Fruit fly (Drosophila melanogaster) whole organism, embryonic: ENCODE results near the gene CG34135.

Source experiments
- Aef1 ChIP-seq: fragments of 200-800 bp; sonication (Bioruptor generic); IDR thresholded peaks from 3 replicates; pipeline ENCODE4 v1.3.6; 2022; ENCODE audit warnings: missing biosample characterization, missing genetic modification characterization
- Bgb ChIP-seq: fragments of 200-800 bp; sonication (Bioruptor generic); IDR thresholded peaks from 2 replicates; pipeline ENCODE4 v1.3.6; 2022; ENCODE audit warnings: missing biosample characterization, missing genetic modification characterization; ENCODE audit not compliant: partially characterized antibody
- CG10979 ChIP-seq: fragments of 200-800 bp; sonication (Bioruptor generic); optimal IDR thresholded peaks from 2 replicates; lab custom pipeline; 2018; ENCODE audit warnings: missing biosample characterization, mild to moderate bottlenecking, missing genetic modification characterization, moderate library complexity
- CG11560 ChIP-seq: fragments of 200-800 bp; sonication (Bioruptor generic); IDR thresholded peaks from 3 replicates; pipeline ENCODE4 v1.3.6; 2022; ENCODE audit warnings: missing biosample characterization, missing genetic modification characterization
- CG12769 ChIP-seq: fragments of 200-800 bp; sonication (Bioruptor generic); optimal IDR thresholded peaks from 2 replicates; lab custom pipeline; 2019; ENCODE audit warnings: missing biosample characterization, mild to moderate bottlenecking, missing genetic modification characterization, moderate library complexity
- CG17186 ChIP-seq: fragments of 200-800 bp; sonication (Bioruptor generic); optimal IDR thresholded peaks from 3 replicates; lab custom pipeline; 2017; ENCODE audit warnings: missing biosample characterization, missing genetic modification reagents, missing genetic modification characterization
- CG17802 ChIP-seq: fragments of 200-800 bp; sonication (Bioruptor generic); optimal IDR thresholded peaks from 2 replicates; lab custom pipeline; 2018; ENCODE audit warnings: missing biosample characterization, mild to moderate bottlenecking, missing genetic modification characterization, moderate library complexity
- CG17829 ChIP-seq: fragments of 200-800 bp; optimal IDR thresholded peaks from 2 replicates; lab custom pipeline; 2019; ENCODE audit warnings: missing biosample characterization, mild to moderate bottlenecking, missing genetic modification characterization, moderate library complexity
- CG2120 ChIP-seq: fragments of 200-800 bp; sonication (Bioruptor generic); optimal IDR thresholded peaks from 3 replicates; lab custom pipeline; 2016; ENCODE audit warnings: missing biosample characterization, missing genetic modification characterization
- CG30020 ChIP-seq: fragments of 200-800 bp; optimal IDR thresholded peaks from 2 replicates; lab custom pipeline; 2019; ENCODE audit warnings: missing biosample characterization, mild to moderate bottlenecking, missing genetic modification characterization, moderate library complexity
- CG32532 ChIP-seq: fragments of 200-800 bp; sonication (Bioruptor generic); IDR thresholded peaks from 2 replicates; pipeline ENCODE4 v1.3.6; 2022; ENCODE audit warnings: missing biosample characterization, missing genetic modification characterization
- CG42726 ChIP-seq: fragments of 200-800 bp; sonication (Bioruptor generic); IDR thresholded peaks from 2 replicates; pipeline ENCODE4 v1.3.6; 2022; ENCODE audit warnings: missing biosample characterization, missing genetic modification characterization; ENCODE audit not compliant: partially characterized antibody
- CG4360 ChIP-seq: fragments of 200-800 bp; sonication (Bioruptor generic); IDR thresholded peaks from 2 replicates; pipeline ENCODE4 v1.3.6; 2022; ENCODE audit warnings: missing biosample characterization, missing genetic modification characterization
- CG7556 ChIP-seq: fragments of 200-800 bp; sonication (Bioruptor generic); optimal IDR thresholded peaks from 2 replicates; lab custom pipeline; 2017; ENCODE audit warnings: missing biosample characterization, mild to moderate bottlenecking, missing genetic modification characterization
- CG7963 ChIP-seq: fragments of 200-800 bp; sonication (Bioruptor generic); IDR thresholded peaks from 3 replicates; pipeline ENCODE4 v1.3.6; 2022; ENCODE audit warnings: missing biosample characterization, missing genetic modification characterization; ENCODE audit not compliant: partially characterized antibody
- Elba2 ChIP-seq: fragments of 200-800 bp; sonication (Bioruptor generic); optimal IDR thresholded peaks from 3 replicates; lab custom pipeline; 2016; ENCODE audit warnings: missing biosample characterization, missing genetic modification characterization
- Myb ChIP-seq: fragments of 200-800 bp; sonication (Bioruptor generic); optimal IDR thresholded peaks from 2 replicates; lab custom pipeline; 2016; ENCODE audit warnings: missing biosample characterization, missing genetic modification characterization
- Nf-YB ChIP-seq: fragments of 200-800 bp; sonication (Bioruptor generic); optimal IDR thresholded peaks from 3 replicates; lab custom pipeline; 2019; ENCODE audit warnings: missing biosample characterization, mild to moderate bottlenecking, missing genetic modification characterization, moderate library complexity
- PHDP ChIP-seq: fragments of 200-800 bp; sonication (Bioruptor generic); optimal IDR thresholded peaks from 3 replicates; lab custom pipeline; 2018; ENCODE audit warnings: missing biosample characterization, mild to moderate bottlenecking, missing genetic modification characterization, moderate library complexity
- Ptx1 ChIP-seq: fragments of 200-800 bp; sonication (Bioruptor generic); IDR thresholded peaks from 2 replicates; pipeline ENCODE4 v1.3.6; 2022; ENCODE audit warnings: missing biosample characterization, missing genetic modification characterization
- Sry-β ChIP-seq: fragments of 200-800 bp; sonication (Bioruptor generic); optimal IDR thresholded peaks from 2 replicates; lab custom pipeline; 2018; ENCODE audit warnings: missing biosample characterization, mild to moderate bottlenecking, missing genetic modification characterization, moderate library complexity
- Sry-δ ChIP-seq: fragments of 200-800 bp; sonication (Bioruptor generic); optimal IDR thresholded peaks from 2 replicates; lab custom pipeline; 2016; ENCODE audit warnings: missing biosample characterization, missing genetic modification characterization
- YL-1 ChIP-seq: fragments of 200-800 bp; sonication (Bioruptor generic); optimal IDR thresholded peaks from 3 replicates; lab custom pipeline; 2017; ENCODE audit warnings: missing biosample characterization, mild to moderate bottlenecking, missing genetic modification characterization
- amos ChIP-seq: fragments of 200-800 bp; sonication (Bioruptor generic); IDR thresholded peaks from 2 replicates; pipeline ENCODE4 v1.3.6; 2022; ENCODE audit warnings: missing biosample characterization, missing genetic modification characterization; ENCODE audit not compliant: partially characterized antibody
- bcd ChIP-seq: fragments of 200-800 bp; sonication (Bioruptor generic); optimal IDR thresholded peaks from 2 replicates; lab custom pipeline; 2017; ENCODE audit warnings: missing biosample characterization, mild to moderate bottlenecking, missing genetic modification characterization
- bigmax ChIP-seq: fragments of 200-800 bp; sonication (Bioruptor generic); optimal IDR thresholded peaks from 2 replicates; lab custom pipeline; 2018; ENCODE audit warnings: missing biosample characterization, mild to moderate bottlenecking, missing genetic modification characterization
- bsh ChIP-seq, 2 experiments: fragments of 200-800 bp; sonication (Bioruptor generic); optimal IDR thresholded peaks; 2 replicates each; lab custom pipeline; 2017 to 2018; ENCODE audit warnings: mild to moderate bottlenecking in 2 of 2, missing biosample characterization in 2 of 2, missing genetic modification characterization in 2 of 2, moderate library complexity in 1 of 2
- btn ChIP-seq: fragments of 200-800 bp; sonication (Bioruptor generic); optimal IDR thresholded peaks from 2 replicates; lab custom pipeline; 2016; ENCODE audit warnings: missing biosample characterization, missing genetic modification characterization
- cato ChIP-seq: fragments of 200-800 bp; sonication (Bioruptor generic); optimal IDR thresholded peaks from 2 replicates; lab custom pipeline; 2016; ENCODE audit warnings: missing biosample characterization, missing genetic modification characterization, borderline replicate concordance
- chinmo ChIP-seq: fragments of 200-800 bp; sonication (Bioruptor generic); IDR thresholded peaks from 4 replicates; pipeline ENCODE4 v1.3.6; 2022; ENCODE audit warnings: missing biosample characterization, missing genetic modification characterization; ENCODE audit not compliant: partially characterized antibody
- chm ChIP-seq: fragments of 200-800 bp; sonication (Bioruptor generic); IDR thresholded peaks from 2 replicates; pipeline ENCODE4 v1.3.6; 2022; ENCODE audit warnings: missing biosample characterization, missing genetic modification characterization
- crc ChIP-seq: fragments of 200-800 bp; sonication (Bioruptor generic); optimal IDR thresholded peaks from 2 replicates; lab custom pipeline; 2016; ENCODE audit warnings: missing biosample characterization, missing genetic modification characterization
- crol ChIP-seq: fragments of 200-800 bp; sonication (Bioruptor generic); IDR thresholded peaks from 2 replicates; pipeline ENCODE4 v1.3.6; 2022; ENCODE audit warnings: missing biosample characterization, missing genetic modification characterization
- dan ChIP-seq: fragments of 200-800 bp; sonication (Bioruptor generic); IDR thresholded peaks from 2 replicates; pipeline ENCODE4 v1.3.6; 2022; ENCODE audit warnings: missing biosample characterization, missing genetic modification characterization
- danr ChIP-seq: fragments of 200-800 bp; sonication (Bioruptor generic); IDR thresholded peaks from 2 replicates; pipeline ENCODE4 v1.3.6; 2022; ENCODE audit warnings: missing biosample characterization, missing genetic modification characterization
- dmrt11E ChIP-seq: fragments of 200-800 bp; sonication (Bioruptor generic); optimal IDR thresholded peaks from 3 replicates; lab custom pipeline; 2018; ENCODE audit warnings: missing biosample characterization, mild to moderate bottlenecking, missing genetic modification characterization, moderate library complexity
- gfzf ChIP-seq: fragments of 200-800 bp; sonication (Bioruptor generic); optimal IDR thresholded peaks from 2 replicates; lab custom pipeline; 2016; ENCODE audit warnings: missing biosample characterization, mild to moderate bottlenecking, missing genetic modification characterization, moderate library complexity
- grau ChIP-seq: fragments of 200-800 bp; optimal IDR thresholded peaks from 3 replicates; lab custom pipeline; 2019; ENCODE audit warnings: missing biosample characterization, mild to moderate bottlenecking, missing genetic modification characterization, moderate library complexity
- grn ChIP-seq: fragments of 200-800 bp; sonication (Bioruptor generic); optimal IDR thresholded peaks from 3 replicates; lab custom pipeline; 2017; ENCODE audit warnings: missing biosample characterization, missing genetic modification characterization
- hb ChIP-seq: fragments of 200-800 bp; sonication (Bioruptor generic); IDR thresholded peaks from 3 replicates; pipeline ENCODE4 v1.3.6; 2022; ENCODE audit warnings: missing biosample characterization, missing genetic modification characterization; ENCODE audit not compliant: partially characterized antibody
- hth ChIP-seq: fragments of >200 bp; optimal IDR thresholded peaks from 2 replicates; lab custom pipeline; 2017; ENCODE audit warnings: inconsistent platforms
- inv ChIP-seq: fragments of 200-800 bp; sonication (Bioruptor generic); IDR thresholded peaks from 2 replicates; pipeline ENCODE4 v1.3.6; 2022; ENCODE audit warnings: missing biosample characterization, missing genetic modification characterization; ENCODE audit not compliant: partially characterized antibody
- jing ChIP-seq: fragments of 200-800 bp; sonication (Bioruptor generic); optimal IDR thresholded peaks from 2 replicates; lab custom pipeline; 2018; ENCODE audit warnings: missing biosample characterization, mild to moderate bottlenecking, missing genetic modification characterization
- kah ChIP-seq: fragments of 200-800 bp; sonication (Bioruptor generic); optimal IDR thresholded peaks from 2 replicates; lab custom pipeline; 2018; ENCODE audit warnings: missing biosample characterization, mild to moderate bottlenecking, missing genetic modification characterization
- ken ChIP-seq: fragments of 200-800 bp; sonication (Bioruptor generic); IDR thresholded peaks from 3 replicates; pipeline ENCODE4 v1.3.6; 2022; ENCODE audit warnings: missing biosample characterization, missing genetic modification characterization
- nerfin-1 ChIP-seq: fragments of 200-800 bp; sonication (Bioruptor generic); optimal IDR thresholded peaks from 3 replicates; lab custom pipeline; 2019; ENCODE audit warnings: missing biosample characterization, mild to moderate bottlenecking, missing genetic modification characterization, moderate library complexity
- phol ChIP-seq: fragments of 200-800 bp; sonication (Bioruptor generic); optimal IDR thresholded peaks from 3 replicates; lab custom pipeline; 2018; ENCODE audit warnings: missing biosample characterization, mild to moderate bottlenecking, missing genetic modification characterization, moderate library complexity
- scrt ChIP-seq: fragments of 200-800 bp; sonication (Bioruptor generic); optimal IDR thresholded peaks from 2 replicates; lab custom pipeline; 2018; ENCODE audit warnings: missing biosample characterization, mild to moderate bottlenecking, missing genetic modification characterization, moderate library complexity
- trem ChIP-seq: fragments of 200-800 bp; optimal IDR thresholded peaks from 3 replicates; lab custom pipeline; 2019; ENCODE audit warnings: missing biosample characterization, mild to moderate bottlenecking, missing genetic modification characterization, moderate library complexity

Gene CG34135

DNA sequence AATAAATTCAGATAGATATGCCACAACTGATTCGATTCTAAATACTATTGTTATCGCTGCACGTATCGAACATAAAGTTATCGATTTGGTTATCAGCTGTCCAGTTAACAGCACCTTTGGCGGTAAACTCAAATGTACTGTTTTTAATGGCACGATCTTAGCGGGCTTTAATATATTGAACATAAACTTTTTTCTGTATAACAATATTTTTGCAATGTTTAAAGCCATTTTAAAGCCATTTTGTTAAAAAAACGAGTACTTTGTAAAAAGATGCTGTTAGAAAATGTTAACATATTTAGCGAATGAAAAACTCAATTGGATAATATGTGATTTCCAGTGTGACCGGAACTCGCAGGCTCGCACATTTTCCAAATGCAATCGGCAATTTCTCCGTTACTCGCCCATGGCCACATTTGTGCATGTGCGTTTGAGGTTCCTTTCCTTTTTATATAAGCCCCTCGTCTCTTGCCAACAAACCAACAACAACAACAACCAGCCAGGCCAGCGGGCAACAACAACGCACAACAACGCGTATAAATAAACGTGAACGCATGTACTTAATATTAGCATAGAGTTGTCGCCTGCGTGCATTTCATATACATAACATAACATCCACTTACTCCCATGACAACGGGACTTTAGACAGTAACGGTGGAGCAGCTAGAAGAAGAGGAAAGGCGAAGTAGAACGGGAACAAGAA is 52.0 kb downstream of the CG34135 start, which contains the start of gene TMEM216 (continued):
- TF ChIP-seq dan (GFP tag; lab: Robert Waterston, UW) (no peak), Aef1 (GFP tag; lab: Robert Waterston, UW) (no peak), phol (tag; lab: Kevin White, UChicago) (peak; percentile 12), Ptx1 (no peak), Myb (GFP tag; lab: Kevin White, UChicago) (peak; percentile 56), bsh (GFP tag; optimal IDR thresholded peaks at IDR 0.05; lab: Kevin White, UChicago) (peak in 1 of 2 experiments; percentile 15), cato (GFP tag; lab: Kevin White, UChicago) (no peak), CG11560 (tag; lab: Robert Waterston, UW) (peak; percentile 85; the same call in 2 of the 3 replicates), CG42726 (GFP tag; lab: Robert Waterston, UW) (peak; percentile 8; the same call in 1 of the 2 replicates), Sry-δ (GFP tag; lab: Kevin White, UChicago) (peak; percentile 61), CG17186 (GFP tag; lab: Kevin White, UChicago) (peak; percentile 29), CG4360 (peak; percentile 97), bigmax (GFP tag; lab: Kevin White, UChicago) (peak; percentile 13), trem (tag; lab: Kevin White, UChicago) (peak; percentile 65), crc (GFP tag; lab: Kevin White, UChicago) (no peak), CG17802 (tag; lab: Kevin White, UChicago) (no peak), CG12769 (tag; lab: Kevin White, UChicago) (peak; percentile 33), amos (peak; percentile 41; the same call in 1 of the 2 replicates), crol (GFP tag; lab: Robert Waterston, UW) (peak; percentile 82), PHDP (tag; lab: Kevin White, UChicago) (no peak), CG10979 (no peak), danr (GFP tag; lab: Robert Waterston, UW) (no peak), CG17829 (tag; lab: Kevin White, UChicago) (peak; percentile 24), CG7556 (GFP tag; lab: Kevin White, UChicago) (no peak), dmrt11E (peak; percentile 15), Sry-β (peak; percentile 44), btn (GFP tag; lab: Kevin White, UChicago) (no peak), YL-1 (GFP tag; lab: Kevin White, UChicago) (peak; percentile 90), CG7963 (0 out of 3 replicates have a peak, but pooled peaks have one; percentile 40), gfzf (GFP tag; lab: Kevin White, UChicago) (peak; percentile 94), Bgb (GFP tag; lab: Robert Waterston, UW) (peak; percentile 30; the same call in 1 of the 2 replicates)

DNA sequence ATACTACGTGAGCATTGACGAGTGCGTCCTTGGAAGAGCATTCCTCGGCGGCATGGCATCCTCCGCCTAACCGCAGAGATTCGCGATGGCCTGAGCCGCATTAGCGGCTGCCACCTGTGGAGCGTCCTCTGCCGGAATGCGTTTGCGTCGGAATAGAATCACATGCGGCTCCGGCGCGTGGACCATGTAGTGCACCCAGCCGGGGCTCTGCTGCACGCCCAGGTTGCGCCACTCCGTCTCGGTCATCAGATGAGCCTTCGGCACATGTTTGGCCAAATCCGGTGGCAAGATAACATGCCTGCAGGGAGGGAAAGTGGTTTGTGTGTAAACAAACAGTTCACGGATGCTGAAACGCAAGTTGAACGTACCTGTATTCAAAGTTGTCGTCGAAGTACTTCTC is 52.6 kb downstream of the CG34135 start:
- TF ChIP-seq jing (GFP tag; lab: Kevin White, UChicago) (no peak), kah (GFP tag; lab: Kevin White, UChicago) (peak; percentile 94), inv (0 out of 2 replicates have a peak, but pooled peaks have one; percentile 8), nerfin-1 (tag; lab: Kevin White, UChicago) (peak; percentile 91), scrt (GFP tag; lab: Kevin White, UChicago) (peak; percentile 53), bcd (GFP tag; lab: Kevin White, UChicago) (no peak), ken (GFP tag; lab: Robert Waterston, UW) (0 out of 3 replicates have a peak, but pooled peaks have one; percentile 32), grau (tag; lab: Kevin White, UChicago) (no peak), CG2120 (GFP tag; lab: Kevin White, UChicago) (no peak), CG32532 (GFP tag; lab: Robert Waterston, UW) (0 out of 2 replicates have a peak, but pooled peaks have one; percentile 9), grn (GFP tag; lab: Kevin White, UChicago) (no peak), chm (GFP tag; lab: Robert Waterston, UW) (peak; percentile 51; the same call in 1 of the 2 replicates), hb (GFP tag; lab: Robert Waterston, UW) (0 out of 3 replicates have a peak, but pooled peaks have one; percentile 17), chinmo (GFP tag; lab: Robert Waterston, UW) (no peak), CG30020 (tag; lab: Kevin White, UChicago) (no peak), CG11560 (tag; lab: Robert Waterston, UW) (no peak), hth (no peak), Nf-YB (GFP tag; lab: Kevin White, UChicago) (no peak), Elba2 (GFP tag; lab: Kevin White, UChicago) (no peak)
